Worm (Caenorhabditis elegans): ENCODE results near the gene ifg-1.

DNA sequence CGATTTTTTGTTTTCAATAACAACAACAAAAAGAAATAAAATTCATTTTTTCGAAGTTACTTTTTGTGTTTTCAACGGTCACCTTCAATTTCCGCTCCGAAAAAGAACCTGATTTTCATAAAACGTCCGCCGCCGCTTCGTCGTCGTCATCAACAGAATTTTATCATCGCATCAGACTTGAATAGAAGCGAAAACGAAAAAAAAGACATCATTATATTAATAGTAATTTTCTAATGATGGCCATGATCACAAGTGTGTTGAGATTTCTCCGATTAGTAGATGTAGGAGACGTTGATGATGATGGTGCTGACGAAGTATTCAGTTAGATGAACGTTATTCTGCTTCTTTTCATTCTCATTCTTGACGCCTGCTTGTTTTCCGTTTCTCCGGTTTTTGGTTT, 6.9 kb downstream of the ifg-1 start:
- TF ChIP-seq lsy-2 (tag; optimal IDR thresholded peaks at IDR 0.05) (no peak), nhr-12 (tag; optimal IDR thresholded peaks at IDR 0.05) (no peak), elt-1 (tag; optimal IDR thresholded peaks at IDR 0.05) (no peak), ZK546.5 (tag; optimal IDR thresholded peaks at IDR 0.05) (no peak)
